Fruit fly (Drosophila melanogaster) whole organism, wandering third instar larva: Measurements from ENCODE around the gene crn.
A peak's percentile ranks its signal among the peaks of the same experiment; 100 is the strongest.

ENCODE experiments used
- Abd-B ChIP-seq: fragments of >200 bp; optimal IDR thresholded peaks from 2 replicates; lab custom pipeline; 2017; ENCODE audit warnings: missing biosample characterization, missing genetic modification characterization
- CG32264 ChIP-seq: fragments of 200-800 bp; sonication (Bioruptor generic); optimal IDR thresholded peaks from 2 replicates; lab custom pipeline; 2016; ENCODE audit warnings: missing biosample characterization, missing genetic modification characterization
- CG9705 ChIP-seq: fragments of 200-800 bp; sonication (Bioruptor generic); optimal IDR thresholded peaks from 2 replicates; lab custom pipeline; 2018; ENCODE audit warnings: missing biosample characterization, mild to moderate bottlenecking, missing genetic modification characterization
- CrebA ChIP-seq: fragments of 200-800 bp; sonication (Bioruptor generic); optimal IDR thresholded peaks from 2 replicates; lab custom pipeline; 2016; ENCODE audit warnings: missing biosample characterization, mild to moderate bottlenecking, missing genetic modification characterization, borderline replicate concordance
- Dif ChIP-seq: fragments of 200-275, 200-300 bp; sonication (Bioruptor generic); optimal IDR thresholded peaks from 2 replicates; lab custom pipeline; 2018; ENCODE audit warnings: missing biosample characterization, missing genetic modification characterization; ENCODE audit not compliant: partially characterized antibody
- GATAd ChIP-seq: sonication (Bioruptor generic); optimal IDR thresholded peaks from 2 replicates; lab custom pipeline; 2016; ENCODE audit warnings: missing biosample characterization, missing genetic modification characterization
- HLH106 ChIP-seq: fragments of 200-800 bp; optimal IDR thresholded peaks from 3 replicates; lab custom pipeline; 2019; ENCODE audit warnings: missing biosample characterization, mild to moderate bottlenecking, missing genetic modification characterization, moderate library complexity
- Hnf4 ChIP-seq: fragments of 200-800 bp; sonication (Bioruptor generic); optimal IDR thresholded peaks from 2 replicates; lab custom pipeline; 2016; ENCODE audit warnings: missing biosample characterization, mild to moderate bottlenecking, missing genetic modification characterization
- Hr78 ChIP-seq: fragments of >200 bp; optimal IDR thresholded peaks from 2 replicates; lab custom pipeline; 2017; ENCODE audit warnings: missing biosample characterization, missing genetic modification characterization
- Hr83 ChIP-seq: fragments of 200-300 bp; sonication (Bioruptor generic); optimal IDR thresholded peaks from 2 replicates; lab custom pipeline; 2016; ENCODE audit warnings: missing biosample characterization, mild to moderate bottlenecking, missing genetic modification characterization, moderate library complexity; ENCODE audit not compliant: poor library complexity, severe bottlenecking
- Jra ChIP-seq: sonication (Bioruptor generic); optimal IDR thresholded peaks from 2 replicates; lab custom pipeline; 2016; ENCODE audit warnings: missing biosample characterization, missing genetic modification characterization
- Mio ChIP-seq: sonication (Bioruptor generic); optimal IDR thresholded peaks from 2 replicates; lab custom pipeline; 2016; ENCODE audit warnings: missing biosample characterization, missing genetic modification characterization
- Myc ChIP-seq: fragments of >200 bp; optimal IDR thresholded peaks from 2 replicates; lab custom pipeline; 2017
- N ChIP-seq: fragments of >200 bp; optimal IDR thresholded peaks from 2 replicates; lab custom pipeline; 2018; ENCODE audit warnings: missing biosample characterization, missing external identifiers, missing genetic modification characterization
- OdsH ChIP-seq: fragments of 200-800 bp; sonication (Bioruptor generic); optimal IDR thresholded peaks from 2 replicates; lab custom pipeline; 2016; ENCODE audit warnings: missing biosample characterization, mild to moderate bottlenecking, missing genetic modification characterization
- Rel ChIP-seq, 2 experiments: fragments of 200-800 bp; sonication (Bioruptor generic) in 1 of 2; optimal IDR thresholded peaks; 2 replicates in 1 of 2; 3 replicates in 1 of 2; lab custom pipeline; 2016 to 2019; ENCODE audit warnings: mild to moderate bottlenecking in 2 of 2, missing biosample characterization in 2 of 2, missing genetic modification characterization in 2 of 2, moderate library complexity in 1 of 2
- Sp1 ChIP-seq: fragments of 200-800 bp; sonication (Bioruptor generic); optimal IDR thresholded peaks from 3 replicates; lab custom pipeline; 2019; ENCODE audit warnings: missing biosample characterization, mild to moderate bottlenecking, missing genetic modification characterization, moderate library complexity
- Vsx2 ChIP-seq: fragments of 200-300, 225-300 bp; sonication (Bioruptor generic); optimal IDR thresholded peaks from 2 replicates; lab custom pipeline; 2018; ENCODE audit warnings: missing biosample characterization, missing genetic modification characterization; ENCODE audit not compliant: partially characterized antibody
- br ChIP-seq: fragments of 200-800 bp; sonication (Bioruptor generic); optimal IDR thresholded peaks from 2 replicates; lab custom pipeline; 2016; ENCODE audit warnings: missing biosample characterization, missing genetic modification characterization
- brk ChIP-seq: fragments of 200-800 bp; sonication (Bioruptor generic); optimal IDR thresholded peaks from 2 replicates; lab custom pipeline; 2016; ENCODE audit warnings: missing biosample characterization, mild to moderate bottlenecking, missing genetic modification characterization
- dl ChIP-seq, 2 experiments: fragments of 175-275, 200-275 bp in 1 of 2; fragments of 200-275 bp in 1 of 2; sonication (Bioruptor generic); optimal IDR thresholded peaks; lab custom pipeline; 2018; ENCODE audit warnings: mild to moderate bottlenecking in 2 of 2, missing biosample characterization in 2 of 2, missing genetic modification characterization in 2 of 2, moderate library complexity in 2 of 2; ENCODE audit not compliant: partially characterized antibody in 2 of 2, insufficient read depth in 1 of 2
- dmrt93B ChIP-seq: fragments of 200-800 bp; sonication (Bioruptor generic); optimal IDR thresholded peaks from 2 replicates; lab custom pipeline; 2018; ENCODE audit warnings: missing biosample characterization, mild to moderate bottlenecking, missing genetic modification characterization
- ey ChIP-seq: fragments of 200-800 bp; sonication (Bioruptor generic); optimal IDR thresholded peaks from 2 replicates; lab custom pipeline; 2016; ENCODE audit warnings: missing biosample characterization, missing genetic modification characterization
- foxo ChIP-seq, 2 experiments: fragments of 200-800 bp; sonication (Bioruptor generic); optimal IDR thresholded peaks; 2 replicates in 1 of 2; 3 replicates in 1 of 2; lab custom pipeline; 2016 to 2017; ENCODE audit warnings: missing biosample characterization in 2 of 2, missing genetic modification characterization in 2 of 2
- fru ChIP-seq: fragments of 200-800 bp; sonication (Bioruptor generic); optimal IDR thresholded peaks from 3 replicates; lab custom pipeline; 2016; ENCODE audit warnings: missing biosample characterization, mild to moderate bottlenecking, missing genetic modification characterization
- h ChIP-seq: fragments of 200-800 bp; sonication (Bioruptor generic); optimal IDR thresholded peaks from 3 replicates; lab custom pipeline; 2016; ENCODE audit warnings: missing biosample characterization, mild to moderate bottlenecking, missing genetic modification characterization
- jim ChIP-seq: fragments of 175-275, 200-325 bp; sonication (Bioruptor generic); optimal IDR thresholded peaks from 2 replicates; lab custom pipeline; 2016; ENCODE audit warnings: missing biosample characterization, mild to moderate bottlenecking, missing genetic modification characterization
- lola ChIP-seq: fragments of >200 bp; optimal IDR thresholded peaks from 2 replicates; lab custom pipeline; 2017; ENCODE audit warnings: missing biosample characterization, missing genetic modification characterization
- pan ChIP-seq: fragments of >200 bp; optimal IDR thresholded peaks from 2 replicates; lab custom pipeline; 2017
- psq ChIP-seq: fragments of 200-800 bp; sonication (Bioruptor generic); optimal IDR thresholded peaks from 3 replicates; lab custom pipeline; 2017; ENCODE audit warnings: missing biosample characterization, mild to moderate bottlenecking, missing genetic modification characterization, moderate library complexity
- rgr ChIP-seq: fragments of 200-800 bp; sonication (Bioruptor generic); optimal IDR thresholded peaks from 3 replicates; lab custom pipeline; 2016; ENCODE audit warnings: missing biosample characterization, mild to moderate bottlenecking, missing genetic modification characterization
- sage ChIP-seq: fragments of 200-800 bp; sonication (Bioruptor generic); optimal IDR thresholded peaks from 2 replicates; lab custom pipeline; 2016; ENCODE audit warnings: missing biosample characterization, mild to moderate bottlenecking, missing genetic modification characterization
- sv ChIP-seq: fragments of 200-800 bp; sonication (Bioruptor generic); optimal IDR thresholded peaks from 3 replicates; lab custom pipeline; 2016; ENCODE audit warnings: missing biosample characterization, missing genetic modification characterization
- tai ChIP-seq: sonication (Bioruptor generic); optimal IDR thresholded peaks from 2 replicates; lab custom pipeline; 2016; ENCODE audit warnings: missing biosample characterization, missing genetic modification characterization
- usp ChIP-seq: fragments of >200 bp; optimal IDR thresholded peaks from 2 replicates; lab custom pipeline; 2017; ENCODE audit warnings: missing biosample characterization, missing genetic modification characterization
- woc ChIP-seq: sonication (Bioruptor generic); optimal IDR thresholded peaks from 2 replicates; lab custom pipeline; 2016; ENCODE audit warnings: missing biosample characterization, mild to moderate bottlenecking, missing genetic modification characterization

Gene crn

DNA sequence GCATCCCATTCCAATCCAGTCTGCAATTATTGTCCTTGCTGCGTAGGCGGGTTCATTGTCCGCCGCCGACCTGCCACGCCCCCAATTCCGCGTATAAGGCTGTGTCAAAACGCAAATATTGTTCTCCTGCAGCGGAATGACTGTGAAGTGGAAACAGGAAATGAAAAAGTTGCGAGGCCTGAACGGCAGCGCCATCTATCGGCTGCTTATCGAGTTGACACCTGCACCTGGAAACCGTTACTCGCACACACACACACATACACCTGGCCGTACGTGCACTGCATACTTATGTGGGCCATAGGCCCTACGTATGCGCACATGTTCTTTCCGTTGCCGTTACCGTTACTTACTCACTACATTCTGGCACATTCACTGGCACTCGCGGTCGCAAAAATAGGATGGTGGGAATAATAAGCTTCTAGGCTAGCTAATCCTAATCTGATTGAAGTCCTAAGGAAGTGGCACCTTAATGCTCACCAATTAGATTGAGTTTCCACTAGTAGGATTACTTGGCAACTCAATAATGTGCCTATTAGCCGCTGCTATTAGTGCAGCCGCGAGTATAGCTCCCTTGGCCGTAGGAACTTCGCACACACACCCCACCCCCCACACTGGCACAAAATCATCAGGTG is 8.9 kb upstream of the crn start:
- TF ChIP-seq brk = no peak
- no peak for TF ChIP-seq OdsH (GFP tag; lab: Kevin White, UChicago)
- TF ChIP-seq woc (GFP tag; lab: Kevin White, UChicago) = no peak
- TF ChIP-seq Vsx2 = no peak
- TF ChIP-seq Mio (GFP tag; lab: Kevin White, UChicago) = no peak
- no peak for TF ChIP-seq N (GFP tag; lab: Kevin White, UChicago)
- TF ChIP-seq Sp1 = no peak
- TF ChIP-seq Rel (GFP tag; optimal IDR thresholded peaks at IDR 0.05; lab: Kevin White, UChicago) = no peak
- no peak for TF ChIP-seq Rel (tag; optimal IDR thresholded peaks at IDR 0.05; lab: Kevin White, UChicago)
- TF ChIP-seq Dif = no peak
- TF ChIP-seq rgr = no peak
- no peak for TF ChIP-seq jim (GFP tag; lab: Kevin White, UChicago)
- no peak for TF ChIP-seq pan (lab: Kevin White, UChicago)
- no peak for TF ChIP-seq dl (GFP tag; optimal IDR thresholded peaks at IDR 0.05; lab: Kevin White, UChicago; ENCODE audit: insufficient read depth in 1 of 2, partially characterized antibody in 2 of 2)
- TF ChIP-seq dmrt93B (GFP tag; lab: Kevin White, UChicago) = no peak
- TF ChIP-seq br (GFP tag; lab: Kevin White, UChicago) = no peak
- TF ChIP-seq Hr83 (GFP tag; lab: Kevin White, UChicago) = no peak
- no peak for TF ChIP-seq CG32264
- TF ChIP-seq lola = no peak

DNA sequence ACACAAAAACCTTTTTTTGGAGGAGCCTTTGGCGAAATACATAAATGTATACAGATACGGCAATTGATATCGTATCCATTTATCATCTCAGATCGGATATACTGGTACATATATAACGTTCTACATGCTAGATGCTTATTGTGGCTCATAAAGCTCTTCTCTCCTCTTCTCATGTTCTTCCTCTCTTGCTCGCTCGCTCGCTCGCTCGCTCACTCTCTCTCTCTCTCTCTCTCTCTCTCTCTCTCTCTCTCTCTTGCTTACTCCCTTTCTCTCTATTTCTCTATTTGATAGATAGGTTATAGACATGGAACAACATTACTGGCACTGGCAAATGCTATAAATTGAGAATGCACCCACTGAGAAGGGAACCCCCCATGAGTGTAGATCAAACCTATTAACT is 5.3 kb upstream of the crn start:
- TF ChIP-seq usp (no peak), Sp1 (no peak), Hr78 (GFP tag; lab: Kevin White, UChicago) (no peak), Myc (lab: Kevin White, UChicago) (no peak), Vsx2 (no peak), h (no peak), sv (GFP tag; lab: Kevin White, UChicago) (no peak), brk (no peak), N (GFP tag; lab: Kevin White, UChicago) (no peak)

DNA sequence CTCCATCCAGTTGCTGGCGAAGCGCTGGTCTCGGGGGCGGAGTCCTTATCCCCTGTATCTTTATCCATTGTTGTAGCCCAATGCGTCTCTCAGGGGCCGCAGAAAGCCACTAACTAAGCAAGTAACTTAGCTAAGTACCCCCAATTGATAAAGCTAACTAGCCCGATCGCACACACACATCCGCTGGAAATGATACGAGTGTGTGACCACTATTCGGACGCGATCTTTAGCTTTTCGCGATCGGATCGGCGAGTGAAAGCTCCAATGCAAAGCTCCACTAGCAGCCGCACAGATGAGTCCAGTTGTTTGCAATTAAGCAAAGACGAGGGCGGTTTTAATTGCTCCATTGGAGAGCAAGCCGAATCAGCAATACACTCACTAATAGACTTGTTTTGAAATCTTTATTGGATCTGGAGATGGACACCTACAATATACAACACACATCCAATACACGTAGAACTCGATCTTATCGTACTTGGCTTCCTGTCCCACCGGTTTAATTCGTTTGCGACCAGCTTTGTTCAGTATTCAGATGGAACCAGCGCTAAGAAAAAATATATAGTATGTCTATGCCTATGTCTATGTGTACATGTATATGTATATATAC is 4.3 kb upstream of the crn start, which contains the start of gene CG3091:
CG3091 (minus strand) TSS at position 178 of the 607 bp plus-strand sequence.
- TF ChIP-seq h (peak; percentile 16), psq (GFP tag; lab: Kevin White, UChicago) (no peak)

DNA sequence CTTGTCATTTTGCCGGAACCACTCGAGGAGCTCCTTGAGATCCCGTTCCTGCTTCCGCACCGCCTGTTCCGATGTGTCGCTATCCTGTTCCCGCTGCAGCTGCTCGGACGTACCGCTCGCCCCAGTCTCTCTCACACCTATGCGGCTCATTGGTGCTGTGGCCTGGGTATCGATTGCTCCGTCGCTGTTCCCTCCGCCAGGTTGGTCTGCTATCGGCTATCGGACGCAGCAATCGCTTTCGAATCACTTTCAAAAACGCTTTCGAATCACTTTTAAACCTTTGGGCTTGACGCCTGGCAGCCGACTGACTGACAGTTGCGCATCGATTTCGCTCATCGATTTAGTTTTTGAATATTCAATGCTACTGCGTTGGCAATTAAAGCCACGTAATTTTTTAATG is 1.9 kb upstream of the crn start, which contains the start of gene CG3191:
CG3191 (minus strand) TSS at position 306 of the 400 bp plus-strand sequence.
- TF ChIP-seq psq (GFP tag; lab: Kevin White, UChicago) (no peak), tai (no peak), Myc (lab: Kevin White, UChicago) (no peak), dl (GFP tag; optimal IDR thresholded peaks at IDR 0.05; lab: Kevin White, UChicago; ENCODE audit: insufficient read depth in 1 of 2, partially characterized antibody in 2 of 2) (no peak), pan (lab: Kevin White, UChicago) (no peak), dmrt93B (GFP tag; lab: Kevin White, UChicago) (no peak), rgr (no peak), CG32264 (no peak), fru (GFP tag; lab: Kevin White, UChicago) (no peak), ey (no peak), CrebA (GFP tag; lab: Kevin White, UChicago) (no peak), foxo (GFP tag; optimal IDR thresholded peaks at IDR 0.05; lab: Kevin White, UChicago) (no peak)

DNA sequence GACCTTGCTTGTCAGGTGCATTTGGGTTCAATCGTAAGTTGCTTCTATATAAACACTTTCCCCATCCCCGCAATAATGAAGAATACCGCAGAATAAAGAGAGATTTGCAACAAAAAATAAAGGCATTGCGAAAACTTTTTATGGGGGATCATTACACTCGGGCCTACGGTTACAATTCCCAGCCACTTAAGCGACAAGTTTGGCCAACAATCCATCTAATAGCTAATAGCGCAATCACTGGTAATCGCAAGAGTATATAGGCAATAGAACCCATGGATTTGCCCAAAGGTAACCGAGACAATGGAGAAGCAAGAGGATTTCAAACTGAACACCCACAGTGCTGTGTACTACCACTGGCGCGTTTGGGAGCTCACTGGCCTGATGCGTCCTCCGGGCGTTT is 3.9 kb downstream of the crn start, which contains the start of gene Or2a:
Or2a (plus strand) TSS at position 301 of the 400 bp plus-strand sequence.
- TF ChIP-seq CrebA (GFP tag; lab: Kevin White, UChicago) = no peak
- no peak for TF ChIP-seq CG9705 (GFP tag; lab: Kevin White, UChicago)
- no peak for TF ChIP-seq GATAd (GFP tag; lab: Kevin White, UChicago)
- TF ChIP-seq sage (GFP tag; lab: Kevin White, UChicago) = no peak
- no peak for TF ChIP-seq dmrt93B (GFP tag; lab: Kevin White, UChicago)
- no peak for TF ChIP-seq sv (GFP tag; lab: Kevin White, UChicago)
- no peak for TF ChIP-seq Hnf4 (GFP tag; lab: Kevin White, UChicago)
- no peak for TF ChIP-seq HLH106 (tag; lab: Kevin White, UChicago)
- TF ChIP-seq CG32264 = no peak
- no peak for TF ChIP-seq N (GFP tag; lab: Kevin White, UChicago)
- no peak for TF ChIP-seq Abd-B (GFP tag; lab: Kevin White, UChicago)
- TF ChIP-seq tai = no peak
- TF ChIP-seq foxo (GFP tag; optimal IDR thresholded peaks at IDR 0.05; lab: Kevin White, UChicago) = no peak
- TF ChIP-seq Mio (GFP tag; lab: Kevin White, UChicago) = no peak
- TF ChIP-seq Hr83 (GFP tag; lab: Kevin White, UChicago) = no peak
- no peak for TF ChIP-seq woc (GFP tag; lab: Kevin White, UChicago)
- TF ChIP-seq OdsH (GFP tag; lab: Kevin White, UChicago) = no peak
- no peak for TF ChIP-seq jim (GFP tag; lab: Kevin White, UChicago)
- no peak for TF ChIP-seq Jra (GFP tag; lab: Kevin White, UChicago)
- no peak for TF ChIP-seq pan (lab: Kevin White, UChicago)
